Fruit fly (Drosophila melanogaster) whole organism, adult: ENCODE data around the gene CG31161.
A peak's percentile ranks its signal among the peaks of the same experiment; 100 is the strongest.

ENCODE experiments used
- CG11617 ChIP-seq: fragments of 200-800 bp; sonication (Bioruptor generic); optimal IDR thresholded peaks from 2 replicates; lab custom pipeline; 2017; ENCODE audit warnings: mild to moderate bottlenecking, missing biosample characterization, missing genetic modification reagents, missing genetic modification characterization
- CG12768 ChIP-seq: fragments of 200-800 bp; sonication (Bioruptor generic); optimal IDR thresholded peaks from 2 replicates; lab custom pipeline; 2017; ENCODE audit warnings: missing biosample characterization, missing genetic modification characterization, mild to moderate bottlenecking, moderate library complexity, missing genetic modification reagents
- CG14711 ChIP-seq: fragments of 200-800 bp; sonication (Bioruptor generic); optimal IDR thresholded peaks from 2 replicates; lab custom pipeline; 2018; ENCODE audit warnings: missing biosample characterization, mild to moderate bottlenecking, missing genetic modification characterization, moderate library complexity
- CG1620 ChIP-seq: fragments of 200-800 bp; sonication (Bioruptor generic); optimal IDR thresholded peaks from 2 replicates; lab custom pipeline; 2016; ENCODE audit warnings: missing biosample characterization, missing genetic modification characterization
- CG33017 ChIP-seq: fragments of 200-800 bp; sonication (Bioruptor generic); optimal IDR thresholded peaks from 2 replicates; lab custom pipeline; 2018; ENCODE audit warnings: missing biosample characterization, mild to moderate bottlenecking, missing genetic modification characterization, moderate library complexity
- CG5204 ChIP-seq: fragments of 200-800 bp; sonication (Bioruptor generic); optimal IDR thresholded peaks from 2 replicates; lab custom pipeline; 2016; ENCODE audit warnings: missing biosample characterization, missing genetic modification characterization
- CG7045 ChIP-seq: fragments of 200-800 bp; sonication (Bioruptor generic); optimal IDR thresholded peaks from 2 replicates; lab custom pipeline; 2017; ENCODE audit warnings: missing biosample characterization, mild to moderate bottlenecking, missing genetic modification characterization
- CG7101 ChIP-seq: fragments of 200-800 bp; sonication (Bioruptor generic); optimal IDR thresholded peaks from 2 replicates; lab custom pipeline; 2018; ENCODE audit warnings: missing biosample characterization, mild to moderate bottlenecking, missing genetic modification characterization, moderate library complexity
- Clk ChIP-seq: fragments of 200-800 bp; sonication (Bioruptor generic); optimal IDR thresholded peaks from 2 replicates; lab custom pipeline; 2017; ENCODE audit warnings: missing biosample characterization, missing genetic modification characterization
- Crg-1 ChIP-seq: fragments of 200-800 bp; sonication (Bioruptor generic); optimal IDR thresholded peaks from 2 replicates; lab custom pipeline; 2016; ENCODE audit warnings: missing biosample characterization, missing genetic modification characterization
- Hr96 ChIP-seq: fragments of 200-800 bp; sonication (Bioruptor generic); optimal IDR thresholded peaks from 2 replicates; lab custom pipeline; 2016; ENCODE audit warnings: missing biosample characterization, missing genetic modification characterization
- Mnt ChIP-seq: fragments of 200-800 bp; sonication (Bioruptor generic); optimal IDR thresholded peaks from 2 replicates; lab custom pipeline; 2016; ENCODE audit warnings: missing biosample characterization, mild to moderate bottlenecking, missing genetic modification characterization
- bab1 ChIP-seq: fragments of 200-800 bp; sonication (Bioruptor generic); optimal IDR thresholded peaks from 3 replicates; lab custom pipeline; 2019; ENCODE audit warnings: missing biosample characterization, mild to moderate bottlenecking, missing genetic modification characterization, moderate library complexity
- cic ChIP-seq: fragments of 200-800 bp; sonication (Bioruptor generic); optimal IDR thresholded peaks from 2 replicates; lab custom pipeline; 2017; ENCODE audit warnings: missing biosample characterization, mild to moderate bottlenecking, missing genetic modification characterization, moderate library complexity
- cnc ChIP-seq, 2 experiments: fragments of >200 bp; optimal IDR thresholded peaks; 2 replicates each; lab custom pipeline; 2017
- kay ChIP-seq: fragments of 200-800 bp; sonication (Bioruptor generic); peaks from one replicate; lab custom pipeline; 2016; ENCODE audit warnings: missing biosample characterization, missing genetic modification characterization, borderline replicate concordance
- ovo ChIP-seq: fragments of 200-800 bp; sonication (Bioruptor generic); optimal IDR thresholded peaks from 2 replicates; lab custom pipeline; 2016; ENCODE audit warnings: missing biosample characterization, missing genetic modification characterization
- pad ChIP-seq: fragments of 200-800 bp; sonication (Bioruptor generic); optimal IDR thresholded peaks from 3 replicates; lab custom pipeline; 2017; ENCODE audit warnings: missing biosample characterization, missing genetic modification characterization, mild to moderate bottlenecking, moderate library complexity, missing genetic modification reagents
- tj ChIP-seq: fragments of 200-800 bp; sonication (Bioruptor generic); optimal IDR thresholded peaks from 3 replicates; lab custom pipeline; 2017; ENCODE audit warnings: missing biosample characterization, mild to moderate bottlenecking, missing genetic modification characterization, moderate library complexity
- toe ChIP-seq: fragments of 200-800 bp; sonication (Bioruptor generic); optimal IDR thresholded peaks from 2 replicates; lab custom pipeline; 2016; ENCODE audit warnings: missing biosample characterization, missing genetic modification characterization

The CG31161 gene

dm6 chr3R:22649859-22650258 lies 33.5 kb downstream of the CG31161 start:
- no peak for TF ChIP-seq CG1620 (GFP tag; lab: Kevin White, UChicago)
- no peak for TF ChIP-seq Clk (GFP tag; lab: Kevin White, UChicago)

DNA sequence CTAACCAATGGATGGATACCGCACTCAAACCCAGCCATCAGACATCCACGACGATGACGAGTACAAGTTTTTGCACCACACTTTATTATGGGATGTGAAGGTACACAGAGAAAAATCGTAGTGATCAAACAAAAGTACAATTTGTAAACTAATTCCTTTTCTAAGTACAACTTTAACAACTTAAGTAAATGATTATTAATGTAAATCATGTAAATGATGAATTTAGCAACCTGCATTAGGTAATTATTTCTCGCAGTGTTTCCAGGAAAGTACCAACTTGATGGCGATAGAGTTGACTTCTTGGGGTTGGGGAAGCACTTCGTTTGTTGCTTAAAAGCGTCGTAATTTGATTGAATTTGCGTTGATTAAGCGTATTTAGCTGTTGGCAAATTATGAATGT lies 46.8 kb downstream of the CG31161 start:
- TF ChIP-seq cnc (optimal IDR thresholded peaks at IDR 0.05; lab: Kevin White, UChicago), result no peak
- TF ChIP-seq toe (GFP tag; lab: Kevin White, UChicago), result no peak
- TF ChIP-seq CG14711, result no peak
- no peak for TF ChIP-seq Crg-1 (GFP tag; lab: Kevin White, UChicago)
- no peak for TF ChIP-seq ovo
- TF ChIP-seq bab1 (GFP tag; lab: Kevin White, UChicago), result no peak
- TF ChIP-seq Mnt, result no peak
- TF ChIP-seq CG7045, result no peak
- no peak for TF ChIP-seq pad (GFP tag; lab: Kevin White, UChicago)
- TF ChIP-seq CG12768, result no peak
- TF ChIP-seq Clk (GFP tag; lab: Kevin White, UChicago), result no peak
- no peak for TF ChIP-seq CG11617 (GFP tag; lab: Kevin White, UChicago)
- TF ChIP-seq cic, result no peak
- TF ChIP-seq CG1620 (GFP tag; lab: Kevin White, UChicago), result no peak
- no peak for TF ChIP-seq kay (GFP tag; lab: Kevin White, UChicago)
- TF ChIP-seq CG5204, result no peak

DNA sequence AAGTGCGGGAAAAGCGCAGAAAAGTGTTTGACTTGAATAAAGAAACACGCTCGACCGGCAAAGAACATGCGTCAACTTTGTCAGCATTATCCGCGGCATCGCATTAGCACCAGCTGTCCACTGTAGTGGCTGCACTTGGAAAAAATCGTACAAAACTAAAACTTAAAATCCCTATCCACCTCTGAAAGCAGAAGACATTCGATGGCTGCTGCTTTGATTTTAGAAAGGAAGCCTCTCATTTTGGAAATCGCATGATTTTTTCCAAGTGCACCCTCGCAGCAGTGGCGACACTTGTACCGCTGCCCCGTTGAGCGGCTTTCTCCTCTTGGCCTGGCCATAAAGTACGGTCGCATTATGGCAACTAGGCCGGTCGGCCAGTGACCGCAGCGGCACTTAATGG lies 48.0 kb downstream of the CG31161 start:
- TF ChIP-seq CG12768 (no peak), cnc (optimal IDR thresholded peaks at IDR 0.05; lab: Kevin White, UChicago) (no peak), CG14711 (no peak), Mnt (no peak), cic (no peak), toe (GFP tag; lab: Kevin White, UChicago) (no peak)

- peak; percentile 50 for TF ChIP-seq bab1 (GFP tag; lab: Kevin White, UChicago)
- TF ChIP-seq ovo, result peak; percentile 32
- no peak for TF ChIP-seq CG7101 (tag; lab: Kevin White, UChicago)
- peak; percentile 26 for TF ChIP-seq Hr96 (GFP tag; lab: Kevin White, UChicago)
- peak; percentile 94 for TF ChIP-seq pad (GFP tag; lab: Kevin White, UChicago)
- no peak for TF ChIP-seq cnc (optimal IDR thresholded peaks at IDR 0.05; lab: Kevin White, UChicago)
- peak; percentile 8 for TF ChIP-seq Mnt
- TF ChIP-seq tj (GFP tag; lab: Kevin White, UChicago), result peak; percentile 96
Measured at dm6 chr3R:22666449-22667283, 50.4 kb downstream of the CG31161 start.

DNA sequence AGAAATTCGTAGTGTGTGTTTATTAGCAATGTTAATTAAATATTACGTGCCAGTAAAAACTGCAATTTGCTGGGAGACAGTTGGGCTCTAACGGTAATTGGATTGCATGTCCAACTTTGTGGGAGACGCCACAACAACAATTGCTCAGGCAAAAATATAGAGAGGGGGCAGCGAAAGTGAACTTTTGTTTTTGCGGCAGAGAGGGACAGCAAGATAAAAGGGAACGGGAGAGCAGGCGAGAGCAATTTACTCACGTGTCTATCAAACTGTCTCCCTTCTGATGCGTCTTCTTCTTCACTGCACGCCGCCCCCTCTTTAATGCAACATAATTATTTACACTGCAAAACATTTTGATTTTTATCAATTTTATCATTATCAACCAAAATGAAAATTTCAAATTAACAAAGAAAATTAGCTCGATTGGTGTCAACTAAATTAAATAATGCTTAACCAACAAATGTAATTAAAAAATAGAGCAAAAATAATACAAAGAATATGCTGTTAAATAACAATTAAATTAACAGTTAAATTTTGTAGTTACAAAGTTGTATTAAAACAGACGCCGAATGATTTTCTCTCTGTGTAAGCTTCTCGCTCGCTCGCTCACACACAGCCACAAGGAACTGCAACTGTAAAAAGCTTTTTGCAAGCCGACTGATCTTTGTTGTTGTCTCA lies 51.1 kb downstream of the CG31161 start:
- TF ChIP-seq Hr96 (GFP tag; lab: Kevin White, UChicago) (peak; percentile 69), Crg-1 (GFP tag; lab: Kevin White, UChicago) (peak; percentile 48), CG11617 (GFP tag; lab: Kevin White, UChicago) (peak; percentile 60), CG14711 (peak; percentile 84), toe (GFP tag; lab: Kevin White, UChicago) (peak; percentile 54), tj (GFP tag; lab: Kevin White, UChicago) (no peak), CG5204 (peak; percentile 61), kay (GFP tag; lab: Kevin White, UChicago) (no peak), CG1620 (GFP tag; lab: Kevin White, UChicago) (peak; percentile 12), cic (no peak), CG7101 (tag; lab: Kevin White, UChicago) (peak; percentile 74), CG7045 (peak; percentile 84), pad (GFP tag; lab: Kevin White, UChicago) (peak; percentile 76), CG33017 (tag; lab: Kevin White, UChicago) (peak; percentile 41), CG12768 (peak; percentile 72), ovo (no peak), bab1 (GFP tag; lab: Kevin White, UChicago) (peak; percentile 92), Mnt (peak; percentile 5), cnc (optimal IDR thresholded peaks at IDR 0.05; lab: Kevin White, UChicago) (no peak), Clk (GFP tag; lab: Kevin White, UChicago) (peak; percentile 15)
